Fruit fly (Drosophila melanogaster): ENCODE measurements around the gene CG7071.

- TF ChIP-seq Hr39 (GFP tag; optimal IDR thresholded peaks at IDR 0.05) (no peak), Gug (GFP tag; IDR thresholded peaks at IDR 0.05) (no peak), Sox15 (GFP tag; optimal IDR thresholded peaks at IDR 0.05) (no peak), CG32006 (GFP tag; optimal IDR thresholded peaks at IDR 0.05) (no peak), CG7368 (GFP tag; optimal IDR thresholded peaks at IDR 0.05) (no peak), acj6 (GFP tag; optimal IDR thresholded peaks at IDR 0.05) (no peak), OdsH (GFP tag; optimal IDR thresholded peaks at IDR 0.05) (no peak), Eip75B (GFP tag; optimal IDR thresholded peaks at IDR 0.05) (no peak), Met (GFP tag; optimal IDR thresholded peaks at IDR 0.05) (no peak), CG11762 (GFP tag; optimal IDR thresholded peaks at IDR 0.05; ENCODE audit: insufficient read depth) (no peak), pdm3 (GFP tag; optimal IDR thresholded peaks at IDR 0.05) (no peak)
Measured at dm6 chr3R:22381735-22382134, 19.3 kb downstream of the CG7071 start, which contains the start of gene Gpdh3.

All from whole organism, prepupa.